Worm (Caenorhabditis elegans) whole organism, late embryonic: Measurements from ENCODE around the gene hlh-25.

Source experiments
- C08G9.2 ChIP-seq: sonication (generic microtip); optimal IDR thresholded peaks from 2 replicates; lab custom pipeline; 2016; ENCODE audit warnings: mild to moderate bottlenecking, missing genetic modification characterization, moderate library complexity, missing compliant biosample characterization
- C38D4.7 ChIP-seq: fragments of 200-800 bp; sonication (Bioruptor generic); optimal IDR thresholded peaks from 2 replicates; lab custom pipeline; 2018; ENCODE audit warnings: mild to moderate bottlenecking, missing genetic modification characterization, moderate library complexity, missing compliant biosample characterization
- F13H6.1 ChIP-seq: sonication (generic microtip); optimal IDR thresholded peaks from 2 replicates; lab custom pipeline; 2016; ENCODE audit warnings: missing genetic modification characterization, missing compliant biosample characterization
- K02D7.2 ChIP-seq: sonication (generic microtip); optimal IDR thresholded peaks from 2 replicates; lab custom pipeline; 2017; ENCODE audit warnings: mild to moderate bottlenecking, missing genetic modification characterization, missing compliant biosample characterization
- K09A11.1 ChIP-seq: sonication (generic microtip); optimal IDR thresholded peaks from 2 replicates; lab custom pipeline; 2017; ENCODE audit warnings: antibody characterized with exemption, mild to moderate bottlenecking, missing genetic modification characterization, missing compliant biosample characterization; ENCODE audit not compliant: insufficient read depth
- T23F11.4 ChIP-seq: fragments of 200-800 bp; sonication (Bioruptor generic); optimal IDR thresholded peaks from 2 replicates; lab custom pipeline; 2018; ENCODE audit warnings: mild to moderate bottlenecking, missing genetic modification characterization, missing compliant biosample characterization
- Y22D7AL.16 ChIP-seq: sonication (generic microtip); optimal IDR thresholded peaks from 2 replicates; lab custom pipeline; 2016; ENCODE audit warnings: missing genetic modification characterization, missing compliant biosample characterization
- ama-1 ChIP-seq: fragments of 150-350 bp; optimal IDR thresholded peaks from 2 replicates; lab custom pipeline; 2014
- ceh-2 ChIP-seq: sonication (generic microtip); optimal IDR thresholded peaks from 2 replicates; lab custom pipeline; 2016; ENCODE audit warnings: missing genotype, missing genetic modification characterization, missing compliant biosample characterization
- ceh-22 ChIP-seq: sonication (generic microtip); optimal IDR thresholded peaks from 2 replicates; lab custom pipeline; 2017; ENCODE audit warnings: missing biosample characterization, missing genetic modification characterization
- ceh-24 ChIP-seq: sonication (generic microtip); optimal IDR thresholded peaks from 2 replicates; lab custom pipeline; 2016; ENCODE audit warnings: mild to moderate bottlenecking, missing genetic modification characterization, missing compliant biosample characterization
- ceh-30 ChIP-seq: fragments of 150-350 bp; optimal IDR thresholded peaks from 2 replicates; lab custom pipeline; 2014; ENCODE audit warnings: missing biosample characterization, missing genetic modification characterization
- ceh-31 ChIP-seq: sonication (generic microtip); optimal IDR thresholded peaks from 2 replicates; lab custom pipeline; 2016; ENCODE audit warnings: missing genetic modification characterization, missing compliant biosample characterization
- ceh-34 ChIP-seq: sonication (generic microtip); optimal IDR thresholded peaks from 2 replicates; lab custom pipeline; 2016; ENCODE audit warnings: mild to moderate bottlenecking, missing genetic modification characterization, missing compliant biosample characterization
- ceh-45 ChIP-seq: fragments of 200-800 bp; sonication (Bioruptor generic); IDR thresholded peaks from 2 replicates; pipeline ENCODE4 v1.3.6; 2022; ENCODE audit warnings: missing genetic modification reagents, missing genetic modification characterization, missing compliant biosample characterization
- ceh-9 ChIP-seq: sonication (generic microtip); optimal IDR thresholded peaks from 2 replicates; lab custom pipeline; 2016; ENCODE audit warnings: mild to moderate bottlenecking, missing genetic modification characterization, inconsistent platforms, missing compliant biosample characterization
- dve-1 ChIP-seq: sonication (generic microtip); optimal IDR thresholded peaks from 2 replicates; lab custom pipeline; 2017; ENCODE audit warnings: antibody characterized with exemption, mild to moderate bottlenecking, missing genetic modification characterization, missing compliant biosample characterization
- elt-2 ChIP-seq: sonication (generic microtip); optimal IDR thresholded peaks from 2 replicates; lab custom pipeline; 2016; ENCODE audit warnings: missing genetic modification reagents, missing genetic modification characterization, missing compliant biosample characterization
- ets-4 ChIP-seq: sonication (generic microtip); optimal IDR thresholded peaks from 2 replicates; lab custom pipeline; 2016; ENCODE audit warnings: missing genetic modification characterization, missing compliant biosample characterization
- fax-1 ChIP-seq: sonication (generic microtip); optimal IDR thresholded peaks from 2 replicates; lab custom pipeline; 2016; ENCODE audit warnings: missing genotype, missing genetic modification characterization, missing compliant biosample characterization
- fkh-10 ChIP-seq: fragments of 150-350 bp; optimal IDR thresholded peaks from 2 replicates; lab custom pipeline; 2014; ENCODE audit warnings: missing biosample characterization, missing genetic modification reagents, missing genetic modification characterization
- hlh-13 ChIP-seq: fragments of 200-800 bp; sonication (Bioruptor generic); optimal IDR thresholded peaks from 2 replicates; lab custom pipeline; 2018; ENCODE audit warnings: mild to moderate bottlenecking, missing genetic modification characterization, missing compliant biosample characterization
- hlh-15 ChIP-seq: sonication (generic microtip); optimal IDR thresholded peaks from 2 replicates; lab custom pipeline; 2016; ENCODE audit warnings: missing genetic modification characterization, missing compliant biosample characterization
- hlh-30 ChIP-seq: sonication (generic microtip); optimal IDR thresholded peaks from 2 replicates; lab custom pipeline; 2017; ENCODE audit warnings: antibody characterized with exemption, missing genetic modification characterization, missing compliant biosample characterization; ENCODE audit not compliant: insufficient read depth
- hlh-6 ChIP-seq: sonication (generic microtip); optimal IDR thresholded peaks from 2 replicates; lab custom pipeline; 2016; ENCODE audit warnings: missing genotype, missing genetic modification characterization, missing compliant biosample characterization
- hlh-8 ChIP-seq: sonication (generic microtip); optimal IDR thresholded peaks from 2 replicates; lab custom pipeline; 2016; ENCODE audit warnings: missing genotype, missing genetic modification characterization, missing compliant biosample characterization
- nfya-1 ChIP-seq: sonication (generic microtip); optimal IDR thresholded peaks from 2 replicates; lab custom pipeline; 2017; ENCODE audit warnings: missing genetic modification characterization, mild to moderate bottlenecking, missing compliant biosample characterization, antibody characterized with exemption, moderate library complexity
- nhr-11 ChIP-seq: fragments of 150-350 bp; optimal IDR thresholded peaks from 2 replicates; lab custom pipeline; 2014; ENCODE audit warnings: missing biosample characterization, missing genetic modification characterization
- nhr-232 ChIP-seq: sonication (generic microtip); optimal IDR thresholded peaks from 2 replicates; lab custom pipeline; 2016; ENCODE audit warnings: missing genetic modification characterization, missing compliant biosample characterization
- npax-4 ChIP-seq: sonication (generic microtip); optimal IDR thresholded peaks from 2 replicates; lab custom pipeline; 2016; ENCODE audit warnings: missing genetic modification characterization, missing compliant biosample characterization
- odd-2 ChIP-seq: sonication (generic microtip); optimal IDR thresholded peaks from 2 replicates; lab custom pipeline; 2017; ENCODE audit warnings: antibody characterized with exemption, mild to moderate bottlenecking, missing genetic modification characterization, missing compliant biosample characterization
- pag-3 ChIP-seq: sonication (generic microtip); optimal IDR thresholded peaks from 2 replicates; lab custom pipeline; 2016; ENCODE audit warnings: missing compliant biosample characterization, missing genetic modification characterization, borderline replicate concordance
- pat-9 ChIP-seq: fragments of 200-800 bp; sonication (Bioruptor generic); optimal IDR thresholded peaks from 2 replicates; lab custom pipeline; 2018; ENCODE audit warnings: mild to moderate bottlenecking, missing genetic modification characterization, moderate library complexity, missing compliant biosample characterization
- pha-2 ChIP-seq: sonication (generic microtip); optimal IDR thresholded peaks from 2 replicates; lab custom pipeline; 2017; ENCODE audit warnings: mild to moderate bottlenecking, missing genetic modification characterization, missing compliant biosample characterization
- pha-4 ChIP-seq: fragments of 150-350 bp; optimal IDR thresholded peaks from 2 replicates; lab custom pipeline; 2018; ENCODE audit warnings: missing biosample characterization, missing genetic modification reagents, missing genetic modification characterization
- pqm-1 ChIP-seq: sonication (generic microtip); optimal IDR thresholded peaks from 2 replicates; lab custom pipeline; 2016; ENCODE audit warnings: missing genetic modification characterization, missing compliant biosample characterization
- pros-1 ChIP-seq: fragments of 150-350 bp; optimal IDR thresholded peaks from 2 replicates; lab custom pipeline; 2014; ENCODE audit warnings: missing biosample characterization, missing genetic modification reagents, missing genetic modification characterization
- rnt-1 ChIP-seq: sonication (generic microtip); optimal IDR thresholded peaks from 2 replicates; lab custom pipeline; 2016; ENCODE audit warnings: missing genetic modification characterization, missing compliant biosample characterization
- sdc-2 ChIP-seq: sonication (generic microtip); optimal IDR thresholded peaks from 2 replicates; lab custom pipeline; 2016; ENCODE audit warnings: missing genotype, missing genetic modification characterization, missing compliant biosample characterization
- sox-2 ChIP-seq: fragments of 200-800 bp; sonication (Bioruptor generic); IDR thresholded peaks from 2 replicates; pipeline ENCODE4 v1.3.6; 2022; ENCODE audit warnings: missing genetic modification reagents, missing genetic modification characterization, missing compliant biosample characterization
- sox-4 ChIP-seq: sonication (generic microtip); optimal IDR thresholded peaks from 2 replicates; lab custom pipeline; 2017; ENCODE audit warnings: mild to moderate bottlenecking, missing genetic modification characterization, inconsistent platforms, missing compliant biosample characterization
- syd-9 ChIP-seq: sonication (generic microtip); optimal IDR thresholded peaks from 2 replicates; lab custom pipeline; 2016; ENCODE audit warnings: mild to moderate bottlenecking, missing genetic modification characterization, moderate library complexity, missing compliant biosample characterization
- tbx-7 ChIP-seq: sonication (generic microtip); optimal IDR thresholded peaks from 2 replicates; lab custom pipeline; 2016; ENCODE audit warnings: missing genotype, missing genetic modification characterization, missing compliant biosample characterization
- unc-42 ChIP-seq: sonication (generic microtip); optimal IDR thresholded peaks from 2 replicates; lab custom pipeline; 2016; ENCODE audit warnings: missing genotype, missing genetic modification characterization, missing compliant biosample characterization
- unc-55 ChIP-seq: sonication (generic microtip); optimal IDR thresholded peaks from 2 replicates; lab custom pipeline; 2017; ENCODE audit warnings: missing biosample characterization, missing genetic modification reagents, missing genetic modification characterization
- zip-5 ChIP-seq: sonication (generic microtip); optimal IDR thresholded peaks from 2 replicates; lab custom pipeline; 2016; ENCODE audit warnings: missing genetic modification characterization, missing compliant biosample characterization
- ztf-16 ChIP-seq: sonication (generic microtip); optimal IDR thresholded peaks from 2 replicates; lab custom pipeline; 2017; ENCODE audit warnings: missing genetic modification characterization, missing compliant biosample characterization

hlh-25 gene

ce11 chrII:5577060-5577459 is 42.0 kb downstream of the hlh-25 start (continued):
- TF ChIP-seq sox-2 (GFP tag; lab: Robert Waterston, UW), result no peak
- TF ChIP-seq hlh-8, result no peak
- TF ChIP-seq odd-2 (tag; lab: Kevin White, UChicago), result no peak
- TF ChIP-seq sdc-2 (tag; lab: Kevin White, UChicago), result no peak
- TF ChIP-seq pqm-1 (tag; lab: Kevin White, UChicago), result no peak
- no peak for TF ChIP-seq nhr-11
- TF ChIP-seq ceh-9 (tag; lab: Kevin White, UChicago), result no peak
- TF ChIP-seq K02D7.2 (tag; lab: Kevin White, UChicago), result no peak
- no peak for TF ChIP-seq ama-1 (lab: Kevin White, UChicago)
- no peak for TF ChIP-seq hlh-30 (tag; lab: Kevin White, UChicago)
- TF ChIP-seq pha-4 (tag; lab: Kevin White, UChicago), result no peak
- peak; percentile 37 for TF ChIP-seq hlh-6 (tag; lab: Kevin White, UChicago)
- TF ChIP-seq npax-4 (tag; lab: Kevin White, UChicago), result no peak
- peak; percentile 42 for TF ChIP-seq pha-2 (tag; lab: Kevin White, UChicago)
- TF ChIP-seq hlh-15 (tag; lab: Kevin White, UChicago), result no peak
- TF ChIP-seq fax-1 (tag; lab: Kevin White, UChicago), result no peak
- no peak for TF ChIP-seq pros-1 (tag; lab: Kevin White, UChicago)
- TF ChIP-seq ceh-22 (tag; lab: Kevin White, UChicago), result no peak
- TF ChIP-seq C38D4.7 (GFP tag; lab: Kevin White, UChicago), result peak; percentile 39
- TF ChIP-seq ceh-45 (GFP tag; lab: Robert Waterston, UW), result no peak
- TF ChIP-seq ceh-2 (tag; lab: Kevin White, UChicago), result no peak
- no peak for TF ChIP-seq rnt-1 (tag; lab: Kevin White, UChicago)
- TF ChIP-seq hlh-13 (GFP tag; lab: Kevin White, UChicago), result no peak
- no peak for TF ChIP-seq K09A11.1
- no peak for TF ChIP-seq T23F11.4 (GFP tag; lab: Kevin White, UChicago)
- no peak for TF ChIP-seq pat-9 (tag; lab: Kevin White, UChicago)
- no peak for TF ChIP-seq ceh-24 (tag; lab: Kevin White, UChicago)
- peak; percentile 41 for TF ChIP-seq Y22D7AL.16 (tag; lab: Kevin White, UChicago)
- peak; percentile 43 for TF ChIP-seq dve-1
- TF ChIP-seq elt-2, result peak; percentile 86
- TF ChIP-seq ceh-31, result no peak
- no peak for TF ChIP-seq ets-4 (tag; lab: Kevin White, UChicago)
- peak; percentile 33 for TF ChIP-seq syd-9 (tag; lab: Kevin White, UChicago)
- TF ChIP-seq unc-55 (GFP tag; lab: Kevin White, UChicago), result no peak
- no peak for TF ChIP-seq C08G9.2 (tag; lab: Kevin White, UChicago)
- peak; percentile 21 for TF ChIP-seq ceh-34 (tag; lab: Kevin White, UChicago)
- TF ChIP-seq tbx-7, result no peak
- no peak for TF ChIP-seq unc-42 (tag; lab: Kevin White, UChicago)
- no peak for TF ChIP-seq ztf-16 (tag; lab: Kevin White, UChicago)
- no peak for TF ChIP-seq zip-5
- TF ChIP-seq nhr-232 (tag; lab: Kevin White, UChicago), result peak; percentile 47
- TF ChIP-seq ceh-30 (tag; lab: Kevin White, UChicago), result no peak
- peak; percentile 9 for TF ChIP-seq nfya-1 (tag; lab: Kevin White, UChicago)
- no peak for TF ChIP-seq fkh-10 (GFP tag; lab: Kevin White, UChicago)
- TF ChIP-seq sox-4, result peak; percentile 23
- no peak for TF ChIP-seq F13H6.1
- TF ChIP-seq pag-3 (tag; lab: Kevin White, UChicago), result no peak
- TF ChIP-seq, all 69 proteins: peak for 18
